Fruit fly (Drosophila melanogaster) whole organism: ENCODE data around the gene CG7110.

Experiments
- CG8478 ChIP-seq: fragments of >200 bp; optimal IDR thresholded peaks from 2 replicates; lab custom pipeline; 2018; ENCODE audit warnings: inconsistent platforms
- Dll ChIP-seq: fragments of >200 bp; optimal IDR thresholded peaks from 2 replicates; lab custom pipeline; 2017
- EcR ChIP-seq, 2 experiments: fragments of >200 bp; optimal IDR thresholded peaks; 2 replicates each; lab custom pipeline; 2017; ENCODE audit warnings: missing biosample characterization in 2 of 2, missing genetic modification characterization in 2 of 2, missing genetic modification reagents in 2 of 2
- pan ChIP-seq: fragments of >200 bp; optimal IDR thresholded peaks from 2 replicates; lab custom pipeline; 2017
- psq ChIP-seq: fragments of >200 bp; optimal IDR thresholded peaks from 2 replicates; lab custom pipeline; 2017
- usp ChIP-seq: fragments of >200 bp; optimal IDR thresholded peaks from 2 replicates; lab custom pipeline; 2017; ENCODE audit warnings: missing biosample characterization, missing genetic modification characterization, mixed read lengths

The CG7110 gene

dm6 chr2L:13382351-13383029 is 16.3 kb upstream of the CG7110 start, which contains the start of gene loqs:
loqs (plus strand) TSS chr2L:13382652.
- no peak for TF ChIP-seq usp (GFP tag; lab: Kevin White, UChicago)
- no peak for TF ChIP-seq CG8478 (lab: Kevin White, UChicago)
- TF ChIP-seq Dll: no peak
- no peak for TF ChIP-seq pan (lab: Kevin White, UChicago)
- TF ChIP-seq EcR (GFP tag; optimal IDR thresholded peaks at IDR 0.05; lab: Kevin White, UChicago): no peak
- no peak for TF ChIP-seq psq (lab: Kevin White, UChicago)

DNA sequence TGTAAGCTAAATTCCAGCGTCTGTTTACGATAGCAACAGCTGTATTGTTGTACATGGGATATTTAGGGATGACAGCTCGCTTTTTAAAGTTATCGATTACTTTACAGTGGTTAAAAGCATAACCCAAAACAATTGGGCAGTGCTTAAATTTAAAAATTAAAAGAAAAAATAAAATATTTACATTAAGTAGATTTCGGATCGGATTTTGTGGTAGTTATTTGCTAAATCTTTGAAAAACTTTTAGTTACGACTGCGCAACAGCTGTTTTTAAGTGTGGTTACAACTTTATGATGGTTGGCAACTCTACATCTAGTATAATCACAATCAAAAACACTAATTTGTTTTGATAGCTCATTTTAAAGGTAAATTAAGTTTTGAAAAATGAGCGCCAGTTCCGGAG is 11.5 kb upstream of the CG7110 start, which contains the start of the genes Ing5 and CG7099:
Ing5 (minus strand) TSS at position 58 of the 400 bp plus-strand sequence.
CG7099 (plus strand) TSS at position 317 of the 400 bp plus-strand sequence.
- no peak for TF ChIP-seq pan (lab: Kevin White, UChicago)

DNA sequence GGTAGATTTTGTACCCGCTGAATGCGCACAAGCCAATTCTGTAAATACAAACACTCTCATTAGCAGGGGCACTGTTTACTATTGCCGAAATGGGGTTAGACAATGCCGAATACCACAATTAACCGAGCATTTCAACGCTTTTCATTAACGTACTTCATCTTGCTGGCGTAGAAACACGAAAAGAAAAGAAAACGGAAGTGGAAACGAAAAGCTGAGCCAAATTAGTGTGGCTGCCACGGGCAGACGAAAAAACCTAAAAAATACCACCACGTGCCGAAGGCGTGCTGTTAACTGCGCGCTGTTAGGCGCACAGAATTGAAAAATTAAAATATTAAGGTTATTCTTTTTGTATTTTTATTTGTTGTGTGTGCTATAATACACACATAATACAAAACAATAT is 3.9 kb upstream of the CG7110 start, which contains the start of gene RpL24:
RpL24 (minus strand) TSS at position 229 of the 400 bp plus-strand sequence.
- TF ChIP-seq pan (lab: Kevin White, UChicago) (no peak), psq (lab: Kevin White, UChicago) (no peak), CG8478 (lab: Kevin White, UChicago) (no peak), usp (GFP tag; lab: Kevin White, UChicago) (no peak), Dll (no peak), EcR (GFP tag; optimal IDR thresholded peaks at IDR 0.05; lab: Kevin White, UChicago) (no peak)

DNA sequence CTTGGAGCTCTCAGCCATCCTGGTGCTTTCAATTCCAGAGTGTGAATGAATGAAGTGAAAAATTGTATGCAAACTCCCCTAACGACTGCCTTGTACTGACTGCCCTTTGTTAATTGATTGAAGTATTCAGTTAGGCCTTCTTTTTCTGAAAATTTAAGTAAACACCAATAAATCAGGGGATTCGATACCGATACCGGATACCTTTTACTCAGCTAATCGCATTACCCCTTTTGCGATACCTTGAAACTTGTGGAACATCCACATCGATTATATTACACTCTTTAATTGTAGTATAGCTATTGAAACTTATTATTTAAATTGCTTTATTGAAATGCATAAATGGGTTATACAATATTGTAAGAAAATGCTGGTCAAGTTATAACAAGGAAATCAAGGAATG is 2.7 kb upstream of the CG7110 start, which contains the start of gene CG16957:
CG16957 (minus strand) TSS at position 101 of the 400 bp plus-strand sequence.
- TF ChIP-seq CG8478 (lab: Kevin White, UChicago) (no peak), pan (lab: Kevin White, UChicago) (no peak), usp (GFP tag; lab: Kevin White, UChicago) (no peak), EcR (GFP tag; optimal IDR thresholded peaks at IDR 0.05; lab: Kevin White, UChicago) (no peak), Dll (no peak), psq (lab: Kevin White, UChicago) (no peak)

dm6 chr2L:13397393-13397792 is 1.4 kb upstream of the CG7110 start:
- TF ChIP-seq Dll: no peak
- TF ChIP-seq usp (GFP tag; lab: Kevin White, UChicago): no peak
- TF ChIP-seq pan (lab: Kevin White, UChicago): no peak
- no peak for TF ChIP-seq psq (lab: Kevin White, UChicago)
- no peak for TF ChIP-seq CG8478 (lab: Kevin White, UChicago)
- no peak for TF ChIP-seq EcR (GFP tag; optimal IDR thresholded peaks at IDR 0.05; lab: Kevin White, UChicago)

DNA sequence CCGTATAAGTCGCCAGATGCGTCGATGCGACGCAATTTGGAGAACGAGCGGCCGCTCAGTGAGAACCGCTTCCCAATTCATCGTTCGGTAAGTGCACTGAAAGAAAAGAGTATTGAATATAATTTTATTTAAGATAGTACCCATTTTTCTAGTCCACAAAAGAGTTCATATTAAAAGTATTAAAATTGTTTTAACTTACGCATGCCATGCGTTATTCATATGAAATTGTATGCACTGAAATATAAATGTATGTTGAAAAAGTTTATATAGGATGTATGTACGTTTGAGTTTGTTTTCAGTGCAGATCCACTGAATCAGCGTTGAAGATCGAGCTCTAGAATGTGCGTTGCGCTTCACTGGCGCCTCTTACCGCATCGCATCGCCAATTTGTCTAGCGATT is 774 bp downstream of the CG7110 start:
- TF ChIP-seq CG8478 (lab: Kevin White, UChicago) (no peak), psq (lab: Kevin White, UChicago) (no peak), usp (GFP tag; lab: Kevin White, UChicago) (no peak), pan (lab: Kevin White, UChicago) (no peak), EcR (GFP tag; optimal IDR thresholded peaks at IDR 0.05; lab: Kevin White, UChicago) (no peak), Dll (no peak)

- TF ChIP-seq EcR (GFP tag; optimal IDR thresholded peaks at IDR 0.05; lab: Kevin White, UChicago) (no peak), usp (GFP tag; lab: Kevin White, UChicago) (no peak)
Measured at dm6 chr2L:13411566-13411965, 12.8 kb downstream of the CG7110 start, which contains the start of gene Vm34Ca. Vm34Ca (minus strand) TSS chr2L:13411631.

DNA sequence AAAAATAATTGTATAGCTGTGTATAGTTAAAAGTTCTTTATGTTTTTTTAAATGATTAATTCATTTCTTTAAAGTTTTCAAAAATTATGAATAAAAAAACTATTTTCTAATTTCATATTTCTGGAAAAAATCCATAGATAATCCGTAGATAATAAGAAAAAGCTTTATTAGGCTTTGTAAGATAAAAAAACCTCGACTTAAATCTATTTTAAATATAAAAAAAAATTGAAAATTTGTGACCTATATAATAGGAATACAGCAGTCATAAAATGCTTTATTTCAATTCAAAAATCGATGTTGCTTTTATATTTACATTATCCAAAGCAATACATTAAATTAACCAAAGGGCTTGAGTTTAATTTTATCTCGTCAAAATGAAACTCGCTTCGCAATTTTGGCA is 13.4 kb downstream of the CG7110 start, which contains the start of gene Flad2:
Flad2 (plus strand) TSS at position 301 of the 400 bp plus-strand sequence.
- TF ChIP-seq EcR (GFP tag; optimal IDR thresholded peaks at IDR 0.05; lab: Kevin White, UChicago) (no peak), Dll (no peak), CG8478 (lab: Kevin White, UChicago) (no peak), usp (GFP tag; lab: Kevin White, UChicago) (no peak), psq (lab: Kevin White, UChicago) (no peak), pan (lab: Kevin White, UChicago) (no peak)

DNA sequence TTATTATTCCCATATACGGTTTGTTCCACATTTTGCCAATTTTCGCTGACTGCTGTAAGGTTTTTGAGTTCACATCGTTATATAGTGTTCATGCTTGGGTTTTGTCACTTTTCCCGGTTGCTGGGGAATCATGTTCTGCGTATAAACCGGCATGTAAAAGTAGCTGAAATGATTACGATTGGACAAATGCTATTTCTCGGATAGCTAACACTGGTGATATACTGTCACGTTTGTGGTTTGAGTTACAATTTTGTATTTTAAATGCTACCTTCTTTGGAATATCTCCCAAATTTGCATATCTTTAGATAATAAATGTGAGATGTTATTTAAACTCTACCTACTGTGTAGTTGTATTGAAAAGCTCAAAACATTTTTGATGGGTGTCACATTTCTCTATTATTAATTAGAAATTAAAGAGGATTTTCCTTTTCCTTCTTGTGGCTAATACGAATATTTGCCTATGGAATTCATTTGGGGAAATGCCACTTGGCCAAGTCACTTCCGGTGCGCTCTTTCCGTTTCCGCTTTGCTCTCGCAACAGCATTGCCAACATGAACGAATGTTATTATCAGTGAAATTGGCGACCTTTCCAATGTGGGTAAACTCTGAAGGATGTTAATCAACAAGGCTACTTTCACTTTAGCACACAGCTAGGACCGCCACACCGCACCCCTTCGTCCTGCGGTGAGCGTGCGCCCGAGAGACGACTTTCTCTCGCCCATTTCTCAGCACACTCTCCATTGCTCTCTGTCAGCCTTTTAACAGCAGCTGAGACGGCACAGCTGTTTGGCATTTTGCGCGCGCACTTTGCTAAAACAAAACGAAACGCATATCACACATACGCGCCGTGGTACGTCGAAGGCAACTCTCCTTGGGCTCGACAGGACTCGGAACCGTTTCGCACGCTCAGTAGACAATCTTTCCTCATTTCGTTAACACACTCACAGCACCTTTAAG is 16.0 kb downstream of the CG7110 start, which contains the start of the genes CG16956, CG42784 and CG43850:
CG16956 (minus strand) TSS at position 51 of the 957 bp plus-strand sequence.
CG42784 (plus strand) TSS at position 907 of the 957 bp plus-strand sequence.
CG43850 (plus strand) TSS at position 907 of the 957 bp plus-strand sequence.
- TF ChIP-seq CG8478 (lab: Kevin White, UChicago) (no peak), psq (lab: Kevin White, UChicago) (no peak)

dm6 chr2L:13430919-13431502 is 32.2 kb downstream of the CG7110 start:
- TF ChIP-seq psq (lab: Kevin White, UChicago) (no peak), usp (GFP tag; lab: Kevin White, UChicago) (no peak), Dll (no peak), pan (lab: Kevin White, UChicago) (no peak), CG8478 (lab: Kevin White, UChicago) (no peak), EcR (GFP tag; optimal IDR thresholded peaks at IDR 0.05; lab: Kevin White, UChicago) (no peak)
